Fruit fly (Drosophila melanogaster): Measurements from ENCODE around the gene CG11037.
A peak's percentile ranks its signal among the peaks of the same experiment; 100 is the strongest.

CG11037 gene

DNA sequence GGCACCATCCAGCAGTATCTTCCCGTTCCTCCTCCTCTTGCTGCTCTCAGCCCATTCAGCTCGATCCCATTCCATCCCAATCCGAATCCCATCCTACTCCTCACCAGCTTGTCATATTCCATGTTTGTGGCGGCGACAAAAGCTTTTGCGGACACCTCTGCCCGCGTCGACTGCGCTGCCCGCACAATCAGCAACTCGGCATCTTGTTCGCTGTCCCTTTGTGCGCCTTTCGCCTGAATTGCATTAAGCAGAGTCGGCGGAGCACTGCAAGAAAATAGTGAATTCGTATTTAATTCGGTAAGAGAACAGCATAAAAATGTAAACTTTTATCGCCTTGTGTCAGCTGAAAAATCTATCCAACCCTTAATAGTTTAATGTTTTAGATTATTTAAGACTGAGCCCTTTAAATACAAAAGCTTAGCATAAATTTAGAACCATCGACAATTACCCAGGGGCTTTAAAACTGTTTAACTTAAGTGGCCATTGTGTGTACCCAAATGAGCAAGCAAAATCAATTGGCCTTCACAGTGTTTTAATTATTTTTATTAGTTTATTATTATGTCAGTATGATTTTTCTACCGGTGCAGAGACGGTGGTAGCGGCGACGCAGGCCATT, 10.6 kb downstream of the CG11037 start:
- TF ChIP-seq CG9817 (tag; optimal IDR thresholded peaks at IDR 0.05) (no peak), CG5180 (GFP tag; optimal IDR thresholded peaks at IDR 0.05) (no peak), NC2β (GFP tag; optimal IDR thresholded peaks at IDR 0.05) (no peak), CG11085 (GFP tag; IDR thresholded peaks at IDR 0.05) (no peak), Oli (tag; optimal IDR thresholded peaks at IDR 0.05) (peak; percentile 28), slou (GFP tag; optimal IDR thresholded peaks at IDR 0.05) (no peak), MBD-R2 (GFP tag; IDR thresholded peaks at IDR 0.05) (no peak), ttk (GFP tag; IDR thresholded peaks at IDR 0.05) (no peak), mam (GFP tag; optimal IDR thresholded peaks at IDR 0.05) (no peak), nerfin-1 (tag; optimal IDR thresholded peaks at IDR 0.05) (no peak), crp (GFP tag; optimal IDR thresholded peaks at IDR 0.05) (no peak), CG1233 (GFP tag; optimal IDR thresholded peaks at IDR 0.05) (no peak), CG10959 (GFP tag; IDR thresholded peaks at IDR 0.05) (no peak), CG16813 (GFP tag; IDR thresholded peaks at IDR 0.05; ENCODE audit: partially characterized antibody) (no peak), NC2α (GFP tag; optimal IDR thresholded peaks at IDR 0.05) (no peak), H2.0 (GFP tag; IDR thresholded peaks at IDR 0.05) (no peak), nau (GFP tag; optimal IDR thresholded peaks at IDR 0.05) (no peak), fd64A (GFP tag; optimal IDR thresholded peaks at IDR 0.05) (no peak), Bgb (GFP tag; IDR thresholded peaks at IDR 0.05; ENCODE audit: partially characterized antibody) (no peak), Rx (GFP tag; IDR thresholded peaks at IDR 0.05) (no peak), CG12236 (GFP tag; optimal IDR thresholded peaks at IDR 0.05) (no peak), CG18619 (GFP tag; optimal IDR thresholded peaks at IDR 0.05) (no peak), Sry-δ (GFP tag; optimal IDR thresholded peaks at IDR 0.05) (no peak), CG11247 (GFP tag; IDR thresholded peaks at IDR 0.05) (no peak), Hmr (GFP tag; optimal IDR thresholded peaks at IDR 0.05) (no peak), cato (GFP tag; optimal IDR thresholded peaks at IDR 0.05; ENCODE audit: borderline replicate concordance) (no peak), wor (GFP tag; IDR thresholded peaks at IDR 0.05) (no peak), NK7.1 (GFP tag; optimal IDR thresholded peaks at IDR 0.05) (no peak), Usf (GFP tag; optimal IDR thresholded peaks at IDR 0.05) (no peak), wdn (GFP tag; IDR thresholded peaks at IDR 0.05) (no peak), caup (GFP tag; optimal IDR thresholded peaks at IDR 0.05; ENCODE audit: severe bottlenecking) (no peak), bigmax (GFP tag; optimal IDR thresholded peaks at IDR 0.05) (no peak), pnt (GFP tag; optimal IDR thresholded peaks at IDR 0.05) (no peak), B-H1 (GFP tag; IDR thresholded peaks at IDR 0.05) (no peak), fd102C (GFP tag; optimal IDR thresholded peaks at IDR 0.05) (no peak), CTCF (GFP tag; optimal IDR thresholded peaks at IDR 0.05) (no peak), CG1602 (GFP tag; optimal IDR thresholded peaks at IDR 0.05) (no peak), amos (GFP tag; IDR thresholded peaks at IDR 0.05; ENCODE audit: partially characterized antibody) (no peak), ash1 (GFP tag; optimal IDR thresholded peaks at IDR 0.05) (no peak), crol (GFP tag; IDR thresholded peaks at IDR 0.05) (no peak), HHEX (GFP tag; optimal IDR thresholded peaks at IDR 0.05) (no peak), CG6272 (GFP tag; IDR thresholded peaks at IDR 0.05) (no peak), Deaf1 (tag; optimal IDR thresholded peaks at IDR 0.05) (no peak), CG3407 (GFP tag; optimal IDR thresholded peaks at IDR 0.05) (no peak), CG10431 (GFP tag; optimal IDR thresholded peaks at IDR 0.05) (no peak), CG14441 (GFP tag; IDR thresholded peaks at IDR 0.05) (no peak), NfI (GFP tag; optimal IDR thresholded peaks at IDR 0.05) (no peak), scrt (GFP tag; optimal IDR thresholded peaks at IDR 0.05) (no peak), Myb (GFP tag; optimal IDR thresholded peaks at IDR 0.05) (no peak), D (optimal IDR thresholded peaks at IDR 0.05) (no peak), D (GFP tag; optimal IDR thresholded peaks at IDR 0.05) (peak; percentile 51), Optix (GFP tag; IDR thresholded peaks at IDR 0.05) (no peak)
